Fruit fly (Drosophila melanogaster) whole organism: Measurements from ENCODE around the gene CG32982.

Source experiments
- CG8478 ChIP-seq: fragments of >200 bp; optimal IDR thresholded peaks from 2 replicates; lab custom pipeline; 2018; ENCODE audit warnings: inconsistent platforms
- Dll ChIP-seq: fragments of >200 bp; optimal IDR thresholded peaks from 2 replicates; lab custom pipeline; 2017
- EcR ChIP-seq, 2 experiments: fragments of >200 bp; optimal IDR thresholded peaks; 2 replicates each; lab custom pipeline; 2017; ENCODE audit warnings: missing biosample characterization in 2 of 2, missing genetic modification characterization in 2 of 2, missing genetic modification reagents in 2 of 2
- pan ChIP-seq: fragments of >200 bp; optimal IDR thresholded peaks from 2 replicates; lab custom pipeline; 2017
- psq ChIP-seq: fragments of >200 bp; optimal IDR thresholded peaks from 2 replicates; lab custom pipeline; 2017

DNA sequence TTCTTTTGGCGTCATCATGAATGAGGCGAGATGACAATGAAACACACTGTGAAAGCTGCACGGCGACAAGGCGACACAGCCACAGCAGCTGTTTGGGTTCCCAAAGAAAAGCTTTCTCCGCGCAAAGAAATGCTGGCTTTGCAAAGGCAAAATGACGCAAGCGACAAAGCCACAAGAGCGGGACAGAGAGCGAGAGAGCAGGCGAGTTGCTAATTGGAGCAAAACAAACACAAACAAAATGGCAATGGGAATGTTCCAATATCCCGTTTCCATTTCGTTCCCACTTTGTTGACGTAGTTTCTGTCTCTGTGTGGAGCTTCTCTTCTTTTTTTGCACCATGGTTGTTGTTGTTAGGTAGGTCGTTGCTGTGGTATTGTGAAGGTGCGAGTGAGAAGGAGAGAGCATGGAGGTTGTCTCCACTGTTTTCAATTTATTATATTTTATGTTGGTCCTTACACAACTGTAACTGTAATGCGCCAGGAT is 79.6 kb downstream of the CG32982 start:
- no peak for TF ChIP-seq pan (lab: Kevin White, UChicago)
- TF ChIP-seq CG8478 (lab: Kevin White, UChicago): no peak
- TF ChIP-seq Dll (lab: Kevin White, UChicago): no peak
- peak; percentile 18 to 51 for TF ChIP-seq EcR (GFP tag; optimal IDR thresholded peaks at IDR 0.05; lab: Kevin White, UChicago)
- TF ChIP-seq psq (lab: Kevin White, UChicago): no peak
